Fruit fly (Drosophila melanogaster) Kc167 (cell line): Measurements from ENCODE around the gene jvl.

Experiments
- Myc ChIP-seq: fragments of >200 bp; optimal IDR thresholded peaks from 2 replicates; lab custom pipeline; 2017; ENCODE audit warnings: missing external identifiers
- Sin3A ChIP-seq: fragments of >200 bp; optimal IDR thresholded peaks from 2 replicates; lab custom pipeline; 2018; ENCODE audit warnings: missing external identifiers
- h ChIP-seq: fragments of >200 bp; optimal IDR thresholded peaks from 3 replicates; lab custom pipeline; 2018; ENCODE audit warnings: missing external identifiers
- insv ChIP-seq: fragments of >200 bp; optimal IDR thresholded peaks from 3 replicates; lab custom pipeline; 2018; ENCODE audit warnings: missing external identifiers
- psq ChIP-seq: fragments of >200 bp; optimal IDR thresholded peaks from 2 replicates; lab custom pipeline; 2017; ENCODE audit warnings: missing external identifiers
- ttk ChIP-seq: sonication (Bioruptor generic); optimal IDR thresholded peaks from 2 replicates; lab custom pipeline; 2017; ENCODE audit warnings: missing external identifiers

Gene jvl

dm6 chr3R:14729686-14730493 is 11.5 kb upstream of the jvl start:
- TF ChIP-seq insv (lab: Kevin White, UChicago) (no peak), Myc (lab: Kevin White, UChicago) (no peak), Sin3A (lab: Kevin White, UChicago) (no peak), psq (lab: Kevin White, UChicago) (no peak), h (lab: Kevin White, UChicago) (no peak), ttk (lab: Kevin White, UChicago) (no peak)

dm6 chr3R:14730595-14730994 is 10.8 kb upstream of the jvl start:
- TF ChIP-seq h (lab: Kevin White, UChicago) (no peak), Myc (lab: Kevin White, UChicago) (no peak), Sin3A (lab: Kevin White, UChicago) (no peak), psq (lab: Kevin White, UChicago) (no peak), insv (lab: Kevin White, UChicago) (no peak), ttk (lab: Kevin White, UChicago) (no peak)

- TF ChIP-seq h (lab: Kevin White, UChicago) (no peak), Sin3A (lab: Kevin White, UChicago) (no peak), ttk (lab: Kevin White, UChicago) (no peak), Myc (lab: Kevin White, UChicago) (no peak), psq (lab: Kevin White, UChicago) (no peak), insv (lab: Kevin White, UChicago) (no peak)
Measured at dm6 chr3R:14731061-14731780, 10.2 kb upstream of the jvl start, which contains the start of gene CG7530. Gene CG7530, minus strand, starts transcription at chr3R:14731509.

dm6 chr3R:14731781-14732100 is 9.6 kb upstream of the jvl start:
- TF ChIP-seq h (lab: Kevin White, UChicago) (no peak), psq (lab: Kevin White, UChicago) (no peak), Myc (lab: Kevin White, UChicago) (no peak), Sin3A (lab: Kevin White, UChicago) (no peak), ttk (lab: Kevin White, UChicago) (no peak), insv (lab: Kevin White, UChicago) (no peak)

dm6 chr3R:14733425-14733824 is 8.0 kb upstream of the jvl start:
- TF ChIP-seq Sin3A (lab: Kevin White, UChicago) (no peak), insv (lab: Kevin White, UChicago) (no peak), h (lab: Kevin White, UChicago) (no peak), ttk (lab: Kevin White, UChicago) (no peak), psq (lab: Kevin White, UChicago) (no peak), Myc (lab: Kevin White, UChicago) (no peak)

dm6 chr3R:14733937-14734336 is 7.4 kb upstream of the jvl start:
- TF ChIP-seq h (lab: Kevin White, UChicago) (no peak), Myc (lab: Kevin White, UChicago) (no peak), Sin3A (lab: Kevin White, UChicago) (no peak), insv (lab: Kevin White, UChicago) (no peak), psq (lab: Kevin White, UChicago) (no peak), ttk (lab: Kevin White, UChicago) (no peak)

dm6 chr3R:14734623-14735392 is 6.6 kb upstream of the jvl start:
- TF ChIP-seq ttk (lab: Kevin White, UChicago) = no peak
- no peak for TF ChIP-seq h (lab: Kevin White, UChicago)
- TF ChIP-seq insv (lab: Kevin White, UChicago) = no peak
- no peak for TF ChIP-seq Myc (lab: Kevin White, UChicago)
- no peak for TF ChIP-seq Sin3A (lab: Kevin White, UChicago)
- TF ChIP-seq psq (lab: Kevin White, UChicago) = no peak

- TF ChIP-seq ttk (lab: Kevin White, UChicago) (no peak), h (lab: Kevin White, UChicago) (no peak), Sin3A (lab: Kevin White, UChicago) (no peak), insv (lab: Kevin White, UChicago) (no peak), Myc (lab: Kevin White, UChicago) (no peak), psq (lab: Kevin White, UChicago) (no peak)
Measured at dm6 chr3R:14736001-14736400, 5.4 kb upstream of the jvl start.

- TF ChIP-seq ttk (lab: Kevin White, UChicago) = no peak
Measured at dm6 chr3R:14736674-14737073, 4.7 kb upstream of the jvl start.

dm6 chr3R:14737894-14738860 is 3.2 kb upstream of the jvl start:
- TF ChIP-seq insv (lab: Kevin White, UChicago) (no peak), h (lab: Kevin White, UChicago) (no peak), ttk (lab: Kevin White, UChicago) (no peak), psq (lab: Kevin White, UChicago) (no peak), Myc (lab: Kevin White, UChicago) (no peak), Sin3A (lab: Kevin White, UChicago) (no peak)
